Worm (Caenorhabditis elegans) whole organism, young adult: ENCODE data around the gene srxa-8.
A peak's percentile ranks its signal among the peaks of the same experiment; 100 is the strongest.

Source experiments
- B0019.2 ChIP-seq: fragments of 200-800 bp; sonication (Bioruptor generic); conservative IDR thresholded peaks from 2 replicates; pipeline ENCODE4 v1.3.6; 2022; ENCODE audit warnings: missing genetic modification reagents, missing genetic modification characterization, missing compliant biosample characterization
- C17E4.6 ChIP-seq: fragments of 200-800 bp; sonication (Bioruptor generic); IDR thresholded peaks from 2 replicates; pipeline ENCODE4 v1.3.6; 2022; ENCODE audit warnings: missing genetic modification reagents, missing genetic modification characterization, missing compliant biosample characterization
- D2030.7 ChIP-seq: fragments of 200-800 bp; sonication (Bioruptor generic); IDR thresholded peaks from 2 replicates; pipeline ENCODE4 v1.3.6; 2022; ENCODE audit warnings: missing genetic modification reagents, missing genetic modification characterization, missing compliant biosample characterization
- F10E7.11 ChIP-seq: sonication (generic microtip); optimal IDR thresholded peaks from 2 replicates; lab custom pipeline; 2017; ENCODE audit warnings: mild to moderate bottlenecking, missing genetic modification characterization, moderate library complexity, missing compliant biosample characterization
- F33H1.4 ChIP-seq: fragments of 200-800 bp; sonication (Bioruptor generic); IDR thresholded peaks from 2 replicates; pipeline ENCODE4 v1.3.6; 2022; ENCODE audit warnings: missing genetic modification reagents, missing genetic modification characterization, missing compliant biosample characterization
- F37B4.10 ChIP-seq: fragments of 200-800 bp; sonication (Bioruptor generic); IDR thresholded peaks from 2 replicates; pipeline ENCODE4 v1.3.6; 2022; ENCODE audit warnings: missing genetic modification characterization, missing compliant biosample characterization
- F49E8.2 ChIP-seq: sonication (generic microtip); optimal IDR thresholded peaks from 3 replicates; lab custom pipeline; 2017; ENCODE audit warnings: missing genetic modification characterization, mild to moderate bottlenecking, missing compliant biosample characterization, antibody characterized with exemption, moderate library complexity; ENCODE audit not compliant: insufficient read depth
- F52B5.7 ChIP-seq: sonication (generic microtip); optimal IDR thresholded peaks from 2 replicates; lab custom pipeline; 2016; ENCODE audit warnings: mild to moderate bottlenecking, missing genetic modification characterization, missing compliant biosample characterization
- Y67H2A.10 ChIP-seq: fragments of 200-800 bp; sonication (Bioruptor generic); conservative IDR thresholded peaks from 2 replicates; pipeline ENCODE4 v1.3.6; 2022; ENCODE audit warnings: missing genetic modification reagents, missing genetic modification characterization, missing compliant biosample characterization
- Y79H2A.3 ChIP-seq: fragments of 200-800 bp; sonication (Bioruptor generic); conservative IDR thresholded peaks from 2 replicates; pipeline ENCODE4 v1.3.6; 2022; ENCODE audit warnings: missing genetic modification reagents, missing genetic modification characterization, missing compliant biosample characterization
- Y95B8A.8 ChIP-seq: fragments of 200-800 bp; sonication (Bioruptor generic); IDR thresholded peaks from 2 replicates; pipeline ENCODE4 v1.3.6; 2022; ENCODE audit warnings: missing genetic modification reagents, missing genetic modification characterization, missing compliant biosample characterization
- ZK185.1 ChIP-seq: sonication (generic microtip); optimal IDR thresholded peaks from 2 replicates; lab custom pipeline; 2016; ENCODE audit warnings: mild to moderate bottlenecking, missing genetic modification characterization, missing compliant biosample characterization; ENCODE audit not compliant: poor library complexity, severe bottlenecking
- ama-1 ChIP-seq, 3 experiments: fragments of 150-350 bp in 1 of 3; sonication (generic microtip) in 2 of 3; optimal IDR thresholded peaks; 2 replicates each; lab custom pipeline; 2014 to 2018; ENCODE audit warnings: missing biosample characterization in 2 of 3, missing genetic modification characterization in 2 of 3, missing genetic modification reagents in 2 of 3
- aptf-2 ChIP-seq: fragments of 200-800 bp; sonication (Bioruptor generic); conservative IDR thresholded peaks from 2 replicates; pipeline ENCODE4 v1.3.6; 2022; ENCODE audit warnings: missing genetic modification reagents, missing genetic modification characterization, missing compliant biosample characterization
- aptf-3 ChIP-seq: fragments of 200-800 bp; sonication (Bioruptor generic); IDR thresholded peaks from 2 replicates; pipeline ENCODE4 v1.3.6; 2022; ENCODE audit warnings: missing genetic modification characterization, missing compliant biosample characterization
- athp-1 ChIP-seq: sonication (generic microtip); optimal IDR thresholded peaks from 2 replicates; lab custom pipeline; 2017; ENCODE audit warnings: mild to moderate bottlenecking, missing genetic modification characterization, missing compliant biosample characterization
- attf-5 ChIP-seq: fragments of 200-800 bp; sonication (Bioruptor generic); optimal IDR thresholded peaks from 2 replicates; lab custom pipeline; 2018; ENCODE audit warnings: mild to moderate bottlenecking, missing genetic modification characterization, missing compliant biosample characterization
- cebp-1 ChIP-seq, 2 experiments: fragments of 200-800 bp in 1 of 2; sonication (Bioruptor generic) in 1 of 2; sonication (generic microtip) in 1 of 2; IDR thresholded peaks in 1 of 2; optimal IDR thresholded peaks in 1 of 2; 2 replicates each; pipeline versions ENCODE4 v1.3.6 to Lab custom; 2017 to 2022; ENCODE audit warnings: missing compliant biosample characterization in 2 of 2, missing genetic modification characterization in 2 of 2, mild to moderate bottlenecking in 1 of 2, missing genetic modification reagents in 1 of 2, moderate library complexity in 1 of 2
- ceh-91 ChIP-seq: fragments of 200-800 bp; sonication (Bioruptor generic); IDR thresholded peaks from 2 replicates; pipeline ENCODE4 v1.3.6; 2022; ENCODE audit warnings: missing genetic modification reagents, missing genetic modification characterization, missing compliant biosample characterization
- dox-1 ChIP-seq: fragments of 200-800 bp; sonication (Bioruptor generic); IDR thresholded peaks from 2 replicates; pipeline ENCODE4 v1.3.6; 2022; ENCODE audit warnings: missing genetic modification reagents, missing genetic modification characterization, missing compliant biosample characterization
- fkh-3 ChIP-seq: sonication (generic microtip); optimal IDR thresholded peaks from 2 replicates; lab custom pipeline; 2016; ENCODE audit warnings: mild to moderate bottlenecking, missing genetic modification characterization, missing compliant biosample characterization
- hlh-26 ChIP-seq: fragments of 200-800 bp; sonication (Bioruptor generic); conservative IDR thresholded peaks from 2 replicates; pipeline ENCODE4 v1.3.6; 2022; ENCODE audit warnings: missing genetic modification reagents, missing genetic modification characterization, missing compliant biosample characterization
- hmg-1.2 ChIP-seq: fragments of 200-800 bp; sonication (Bioruptor generic); IDR thresholded peaks from 2 replicates; pipeline ENCODE4 v1.3.6; 2022; ENCODE audit warnings: missing genetic modification reagents, missing genetic modification characterization, missing compliant biosample characterization
- let-526 ChIP-seq: fragments of 200-800 bp; sonication (Bioruptor generic); IDR thresholded peaks from 2 replicates; pipeline ENCODE4 v1.3.6; 2022; ENCODE audit warnings: missing genetic modification reagents, missing genetic modification characterization, missing compliant biosample characterization
- lin-35 ChIP-seq, 3 experiments: fragments of 150-350 bp in 2 of 3; sonication (generic microtip) in 1 of 3; optimal IDR thresholded peaks; 2 replicates each; lab custom pipeline; 2014 to 2018; ENCODE audit warnings: missing biosample characterization in 3 of 3, missing genetic modification characterization in 3 of 3, missing genetic modification reagents in 3 of 3
- lsl-1 ChIP-seq: fragments of 200-800 bp; sonication (Bioruptor generic); optimal IDR thresholded peaks from 2 replicates; lab custom pipeline; 2018; ENCODE audit warnings: mild to moderate bottlenecking, missing genetic modification characterization, moderate library complexity, missing compliant biosample characterization
- madf-10 ChIP-seq: sonication (generic microtip); optimal IDR thresholded peaks from 2 replicates; lab custom pipeline; 2016; ENCODE audit warnings: mild to moderate bottlenecking, missing genetic modification characterization, missing compliant biosample characterization
- mcd-1 ChIP-seq: fragments of 200-800 bp; sonication (Bioruptor generic); IDR thresholded peaks from 2 replicates; pipeline ENCODE4 v1.3.6; 2022; ENCODE audit warnings: missing genetic modification reagents, missing genetic modification characterization, missing compliant biosample characterization
- nfya-1 ChIP-seq: sonication (generic microtip); optimal IDR thresholded peaks from 2 replicates; lab custom pipeline; 2017; ENCODE audit warnings: antibody characterized with exemption, missing compliant biosample characterization, missing genetic modification characterization, borderline replicate concordance; ENCODE audit not compliant: insufficient read depth
- nfya-2 ChIP-seq: fragments of 200-800 bp; sonication (Bioruptor generic); IDR thresholded peaks from 2 replicates; pipeline ENCODE4 v1.3.6; 2022; ENCODE audit warnings: missing genetic modification reagents, missing genetic modification characterization, missing compliant biosample characterization
- nfyb-1 ChIP-seq: fragments of 200-800 bp; sonication (Bioruptor generic); IDR thresholded peaks from 2 replicates; pipeline ENCODE4 v1.3.6; 2022; ENCODE audit warnings: missing genetic modification reagents, missing genetic modification characterization, missing compliant biosample characterization
- nhr-120 ChIP-seq: fragments of 200-800 bp; sonication (Bioruptor generic); IDR thresholded peaks from 2 replicates; pipeline ENCODE4 v1.3.6; 2022; ENCODE audit warnings: missing genetic modification characterization, missing compliant biosample characterization
- rec-8 ChIP-seq, 2 experiments: sonication (generic microtip); optimal IDR thresholded peaks; 2 replicates each; lab custom pipeline; 2016; ENCODE audit warnings: mild to moderate bottlenecking in 2 of 2, missing genetic modification characterization in 2 of 2, missing genetic modification reagents in 2 of 2, missing genotype in 2 of 2, missing biosample characterization in 1 of 2, missing compliant biosample characterization in 1 of 2, moderate library complexity in 1 of 2
- snpc-3.4 ChIP-seq: sonication (generic microtip); optimal IDR thresholded peaks from 2 replicates; lab custom pipeline; 2017; ENCODE audit warnings: missing genetic modification characterization, mild to moderate bottlenecking, missing compliant biosample characterization, antibody characterized with exemption, moderate library complexity, missing genotype, missing genetic modification reagents
- snpc-4 ChIP-seq, 5 experiments: fragments of 150-350 bp in 1 of 5; sonication (generic microtip) in 4 of 5; optimal IDR thresholded peaks; 2 replicates each; lab custom pipeline; 2014 to 2018; ENCODE audit warnings: missing genetic modification characterization in 5 of 5, missing biosample characterization in 3 of 5, antibody characterized with exemption in 2 of 5, mild to moderate bottlenecking in 2 of 5, missing compliant biosample characterization in 2 of 5, missing genotype in 2 of 5, moderate library complexity in 2 of 5, missing genetic modification reagents in 1 of 5
- sptf-2 ChIP-seq: fragments of 200-800 bp; sonication (Bioruptor generic); optimal IDR thresholded peaks from 2 replicates; lab custom pipeline; 2018; ENCODE audit warnings: mild to moderate bottlenecking, missing genetic modification characterization, missing compliant biosample characterization
- unc-130 ChIP-seq: sonication (generic microtip); optimal IDR thresholded peaks from 2 replicates; lab custom pipeline; 2016; ENCODE audit warnings: missing genetic modification reagents, missing genetic modification characterization, missing compliant biosample characterization
- xnd-1 ChIP-seq: sonication (generic microtip); optimal IDR thresholded peaks from 2 replicates; lab custom pipeline; 2016; ENCODE audit warnings: missing genotype, missing genetic modification reagents, missing genetic modification characterization, missing compliant biosample characterization
- zfh-2 ChIP-seq: fragments of 200-800 bp; sonication (Bioruptor generic); conservative IDR thresholded peaks from 2 replicates; pipeline ENCODE4 v1.3.6; 2022; ENCODE audit warnings: missing genetic modification reagents, missing genetic modification characterization, missing compliant biosample characterization
- zim-3 ChIP-seq: sonication (generic microtip); optimal IDR thresholded peaks from 2 replicates; lab custom pipeline; 2017; ENCODE audit warnings: mild to moderate bottlenecking, missing genetic modification characterization, moderate library complexity, missing compliant biosample characterization
- ztf-22 ChIP-seq: fragments of 200-800 bp; sonication (Bioruptor generic); optimal IDR thresholded peaks from 2 replicates; lab custom pipeline; 2018; ENCODE audit warnings: mild to moderate bottlenecking, missing genetic modification characterization, moderate library complexity, missing compliant biosample characterization
- ztf-26 ChIP-seq: sonication (generic microtip); optimal IDR thresholded peaks from 2 replicates; lab custom pipeline; 2017; ENCODE audit warnings: missing genetic modification characterization, missing compliant biosample characterization
- ztf-6 ChIP-seq: fragments of 200-800 bp; sonication (Bioruptor generic); IDR thresholded peaks from 2 replicates; pipeline ENCODE4 v1.3.6; 2022; ENCODE audit warnings: missing genetic modification reagents, missing genetic modification characterization, missing compliant biosample characterization

Gene srxa-8

DNA sequence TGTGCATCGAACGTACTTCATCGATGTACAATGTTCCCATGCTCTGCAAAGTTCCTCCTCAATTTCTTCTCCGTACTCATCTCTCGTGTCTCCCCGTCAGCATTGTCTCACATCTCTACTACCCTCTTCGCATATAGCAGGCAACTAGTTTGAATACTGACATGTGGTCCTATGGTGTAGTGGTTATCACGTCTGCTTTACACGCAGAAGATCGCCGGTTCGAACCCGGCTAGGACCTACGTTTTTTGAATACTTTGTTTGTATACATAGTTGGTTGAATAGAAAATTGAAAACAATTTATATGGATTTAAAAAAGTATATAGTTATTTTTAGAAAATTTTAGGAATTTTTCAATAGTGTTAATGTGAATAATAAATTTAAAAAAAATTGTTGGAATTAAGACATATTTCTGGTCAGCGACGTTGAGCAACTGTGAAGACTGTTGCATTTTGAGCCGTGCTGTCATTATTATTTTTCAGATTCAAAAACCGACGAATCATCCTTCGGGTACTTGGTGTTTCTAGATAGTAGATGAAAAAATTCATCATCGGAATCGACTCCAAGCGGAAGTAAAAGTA, 1.7 kb downstream of the srxa-8 start (continued):
- TF ChIP-seq nhr-120 (0 out of 2 replicates have a peak, but pooled peaks have one; percentile 47), nfya-1 (tag; lab: Kevin White, UChicago) (no peak), ztf-6 (GFP tag; lab: Robert Waterston, UW) (no peak), F33H1.4 (GFP tag; lab: Robert Waterston, UW) (no peak), cebp-1 (GFP tag; IDR thresholded peaks at IDR 0.05; lab: Robert Waterston, UW) (peak; percentile 65; the same call in 1 of the 2 replicates), cebp-1 (tag; optimal IDR thresholded peaks at IDR 0.05; lab: Kevin White, UChicago) (no peak), ama-1 (optimal IDR thresholded peaks at IDR 0.05; lab: Kevin White, UChicago) (no peak), ama-1 (GFP tag; optimal IDR thresholded peaks at IDR 0.05; lab: Kevin White, UChicago) (peak in 1 of 2 experiments; percentile 91), attf-5 (GFP tag; lab: Kevin White, UChicago) (peak; percentile 81), madf-10 (tag; lab: Kevin White, UChicago) (peak; percentile 89), D2030.7 (GFP tag; lab: Robert Waterston, UW) (peak; percentile 90), ztf-26 (tag; lab: Kevin White, UChicago) (peak; percentile 81), B0019.2 (GFP tag; lab: Robert Waterston, UW) (peak; percentile 52; the same call in 1 of the 2 replicates), fkh-3 (tag; lab: Kevin White, UChicago) (peak; percentile 95), lsl-1 (GFP tag; lab: Kevin White, UChicago) (peak; percentile 34), snpc-4 (GFP tag; optimal IDR thresholded peaks at IDR 0.05; lab: Kevin White, UChicago) (peak; percentile 86), snpc-4 (tag; optimal IDR thresholded peaks at IDR 0.05; lab: Kevin White, UChicago) (peak in 3 of 4 experiments; percentile 60 to 84 (median 80)), nfya-2 (GFP tag; lab: Robert Waterston, UW) (no peak), sptf-2 (peak; percentile 90), Y79H2A.3 (GFP tag; lab: Robert Waterston, UW) (0 out of 2 replicates have a peak, but pooled peaks have one; percentile 34), lin-35 (GFP tag; optimal IDR thresholded peaks at IDR 0.05; lab: Kevin White, UChicago) (peak in 2 of 3 experiments; percentile 1 to 83), F10E7.11 (tag; lab: Kevin White, UChicago) (peak; percentile 91), hlh-26 (GFP tag; lab: Robert Waterston, UW) (0 out of 2 replicates have a peak, but pooled peaks have one; percentile 33), F52B5.7 (peak; percentile 94), C17E4.6 (0 out of 2 replicates have a peak, but pooled peaks have one; percentile 67), ceh-91 (GFP tag; lab: Robert Waterston, UW) (no peak), F37B4.10 (GFP tag; lab: Robert Waterston, UW) (0 out of 2 replicates have a peak, but pooled peaks have one; percentile 92), zfh-2 (GFP tag; lab: Robert Waterston, UW) (no peak), xnd-1 (tag; lab: Kevin White, UChicago) (no peak), zim-3 (tag; lab: Kevin White, UChicago) (peak; percentile 91), ZK185.1 (peak; percentile 94), F49E8.2 (no peak), aptf-2 (GFP tag; lab: Robert Waterston, UW) (no peak), dox-1 (GFP tag; lab: Robert Waterston, UW) (peak; percentile 89; the same call in 1 of the 2 replicates), let-526 (GFP tag; lab: Robert Waterston, UW) (0 out of 2 replicates have a peak, but pooled peaks have one; percentile 78), ztf-22 (peak; percentile 68), mcd-1 (no peak; the same call in none of the 2 replicates), rec-8 (tag; optimal IDR thresholded peaks at IDR 0.05; lab: Kevin White, UChicago) (peak; percentile 91 to 94), snpc-3.4 (peak; percentile 93), hmg-1.2 (peak; percentile 87), unc-130 (GFP tag; lab: Kevin White, UChicago) (peak; percentile 87), aptf-3 (GFP tag; lab: Robert Waterston, UW) (no peak), nfyb-1 (peak; percentile 92), Y95B8A.8 (GFP tag; lab: Robert Waterston, UW) (peak; percentile 79), athp-1 (tag; lab: Kevin White, UChicago) (peak; percentile 86), Y67H2A.10 (GFP tag; lab: Robert Waterston, UW) (no peak)
